Fruit fly (Drosophila melanogaster): ENCODE results near the gene CG13066.

DNA sequence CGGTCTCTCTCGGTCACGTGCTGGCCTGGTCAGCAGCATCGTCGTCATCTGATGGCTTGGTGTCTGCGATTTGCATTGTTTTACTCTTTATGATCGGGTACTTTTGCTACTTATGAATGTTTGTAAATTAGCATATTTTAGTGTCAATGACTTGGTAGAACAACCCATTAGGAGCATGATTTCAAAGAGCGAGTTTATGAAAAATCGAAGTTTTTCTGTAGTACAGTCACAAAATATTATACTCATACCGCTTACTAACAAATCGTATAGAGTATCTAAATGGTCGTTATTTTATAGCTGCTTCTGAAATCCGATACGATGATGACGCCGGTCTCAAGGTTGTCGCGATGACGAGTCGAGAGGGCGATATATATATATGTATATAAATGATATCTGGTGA, 13.5 kb downstream of the CG13066 start:
- TF ChIP-seq CG8119 (GFP tag; IDR thresholded peaks at IDR 0.05) = no peak
- no peak for TF ChIP-seq dac (GFP tag; optimal IDR thresholded peaks at IDR 0.05)
- TF ChIP-seq CG11294 (GFP tag; IDR thresholded peaks at IDR 0.05) = no peak
- TF ChIP-seq CG3032 (tag; optimal IDR thresholded peaks at IDR 0.05) = peak; percentile 85
- no peak for TF ChIP-seq CG4318 (GFP tag; optimal IDR thresholded peaks at IDR 0.05)
- TF ChIP-seq CG16779 (tag; optimal IDR thresholded peaks at IDR 0.05) = peak; percentile 30
- TF ChIP-seq Sox102F (GFP tag; optimal IDR thresholded peaks at IDR 0.05) = peak; percentile 12
- peak; percentile 10 for TF ChIP-seq Smox (GFP tag; optimal IDR thresholded peaks at IDR 0.05)

Measured in whole organism, prepupa.